Worm (Caenorhabditis elegans) whole organism, young adult: Measurements from ENCODE around the gene C15F1.2.

Source experiments
- B0019.2 ChIP-seq: fragments of 200-800 bp; sonication (Bioruptor generic); conservative IDR thresholded peaks from 2 replicates; pipeline ENCODE4 v1.3.6; 2022; ENCODE audit warnings: missing genetic modification reagents, missing genetic modification characterization, missing compliant biosample characterization
- B0261.1 ChIP-seq: sonication (generic microtip); optimal IDR thresholded peaks from 2 replicates; lab custom pipeline; 2016; ENCODE audit warnings: mild to moderate bottlenecking, missing genetic modification characterization, moderate library complexity, missing compliant biosample characterization
- C17E4.6 ChIP-seq: fragments of 200-800 bp; sonication (Bioruptor generic); IDR thresholded peaks from 2 replicates; pipeline ENCODE4 v1.3.6; 2022; ENCODE audit warnings: missing genetic modification reagents, missing genetic modification characterization, missing compliant biosample characterization
- D2030.7 ChIP-seq: fragments of 200-800 bp; sonication (Bioruptor generic); IDR thresholded peaks from 2 replicates; pipeline ENCODE4 v1.3.6; 2022; ENCODE audit warnings: missing genetic modification reagents, missing genetic modification characterization, missing compliant biosample characterization
- F23B12.7 ChIP-seq: sonication (generic microtip); optimal IDR thresholded peaks from 2 replicates; lab custom pipeline; 2017; ENCODE audit warnings: missing genetic modification characterization, mild to moderate bottlenecking, missing compliant biosample characterization, antibody characterized with exemption, moderate library complexity; ENCODE audit not compliant: insufficient read depth
- F52B5.7 ChIP-seq: sonication (generic microtip); optimal IDR thresholded peaks from 2 replicates; lab custom pipeline; 2016; ENCODE audit warnings: mild to moderate bottlenecking, missing genetic modification characterization, missing compliant biosample characterization
- K11D2.4 ChIP-seq: fragments of 200-800 bp; sonication (Bioruptor generic); IDR thresholded peaks from 2 replicates; pipeline ENCODE4 v1.3.6; 2022; ENCODE audit warnings: missing genetic modification reagents, missing genetic modification characterization, missing compliant biosample characterization
- K12H6.12 ChIP-seq: fragments of 200-800 bp; sonication (Bioruptor generic); optimal IDR thresholded peaks from 2 replicates; lab custom pipeline; 2018; ENCODE audit warnings: mild to moderate bottlenecking, missing genetic modification characterization, missing compliant biosample characterization
- T07F8.4 ChIP-seq: sonication (generic microtip); optimal IDR thresholded peaks from 2 replicates; lab custom pipeline; 2016; ENCODE audit warnings: mild to moderate bottlenecking, missing genetic modification characterization, moderate library complexity, missing compliant biosample characterization
- T26A5.8 ChIP-seq: sonication (generic microtip); optimal IDR thresholded peaks from 2 replicates; lab custom pipeline; 2016; ENCODE audit warnings: missing genetic modification characterization, missing compliant biosample characterization
- Y53G8AR.9 ChIP-seq: fragments of 200-800 bp; sonication (Bioruptor generic); conservative IDR thresholded peaks from 2 replicates; pipeline ENCODE4 v1.3.6; 2022; ENCODE audit warnings: missing genetic modification reagents, missing genetic modification characterization, missing compliant biosample characterization
- atf-7 ChIP-seq: sonication (generic microtip); optimal IDR thresholded peaks from 2 replicates; lab custom pipeline; 2017; ENCODE audit warnings: mild to moderate bottlenecking, missing genetic modification characterization, missing compliant biosample characterization
- attf-5 ChIP-seq: fragments of 200-800 bp; sonication (Bioruptor generic); optimal IDR thresholded peaks from 2 replicates; lab custom pipeline; 2018; ENCODE audit warnings: mild to moderate bottlenecking, missing genetic modification characterization, missing compliant biosample characterization
- attf-6 ChIP-seq: fragments of 200-800 bp; sonication (Bioruptor generic); IDR thresholded peaks from 2 replicates; pipeline ENCODE4 v1.3.6; 2022; ENCODE audit warnings: missing genetic modification reagents, missing genetic modification characterization, missing compliant biosample characterization
- ceh-27 ChIP-seq: fragments of 200-800 bp; sonication (Bioruptor generic); optimal IDR thresholded peaks from 2 replicates; lab custom pipeline; 2018; ENCODE audit warnings: mild to moderate bottlenecking, missing genetic modification characterization, moderate library complexity, missing compliant biosample characterization
- ceh-40 ChIP-seq: fragments of 200-800 bp; sonication (Bioruptor generic); IDR thresholded peaks from 2 replicates; pipeline ENCODE4 v1.3.6; 2022; ENCODE audit warnings: missing genetic modification characterization, missing compliant biosample characterization
- die-1 ChIP-seq: sonication (generic microtip); optimal IDR thresholded peaks from 2 replicates; lab custom pipeline; 2016; ENCODE audit warnings: missing genotype, mild to moderate bottlenecking, missing genetic modification characterization, missing compliant biosample characterization
- dpff-1 ChIP-seq: sonication (generic microtip); optimal IDR thresholded peaks from 2 replicates; lab custom pipeline; 2017; ENCODE audit warnings: mild to moderate bottlenecking, missing genetic modification characterization, missing compliant biosample characterization
- efl-1 ChIP-seq: fragments of 150-350 bp; optimal IDR thresholded peaks from 2 replicates; lab custom pipeline; 2014; ENCODE audit warnings: missing biosample characterization, missing genetic modification reagents, missing genetic modification characterization
- ekl-4 ChIP-seq: fragments of 200-800 bp; sonication (Bioruptor generic); IDR thresholded peaks from 2 replicates; pipeline ENCODE4 v1.3.6; 2022; ENCODE audit warnings: missing genetic modification reagents, missing genetic modification characterization, missing compliant biosample characterization
- hmg-1.2 ChIP-seq: fragments of 200-800 bp; sonication (Bioruptor generic); IDR thresholded peaks from 2 replicates; pipeline ENCODE4 v1.3.6; 2022; ENCODE audit warnings: missing genetic modification reagents, missing genetic modification characterization, missing compliant biosample characterization
- let-526 ChIP-seq: fragments of 200-800 bp; sonication (Bioruptor generic); IDR thresholded peaks from 2 replicates; pipeline ENCODE4 v1.3.6; 2022; ENCODE audit warnings: missing genetic modification reagents, missing genetic modification characterization, missing compliant biosample characterization
- lin-35 ChIP-seq, 3 experiments: fragments of 150-350 bp in 2 of 3; sonication (generic microtip) in 1 of 3; optimal IDR thresholded peaks; 2 replicates each; lab custom pipeline; 2014 to 2018; ENCODE audit warnings: missing biosample characterization in 3 of 3, missing genetic modification characterization in 3 of 3, missing genetic modification reagents in 3 of 3
- lin-40 ChIP-seq: sonication (generic microtip); optimal IDR thresholded peaks from 2 replicates; lab custom pipeline; 2016; ENCODE audit warnings: missing genetic modification characterization, mild to moderate bottlenecking, missing compliant biosample characterization, missing genotype, missing genetic modification reagents
- lin-54 ChIP-seq: fragments of 200-800 bp; sonication (Bioruptor generic); optimal IDR thresholded peaks from 2 replicates; lab custom pipeline; 2018; ENCODE audit warnings: mild to moderate bottlenecking, missing genetic modification characterization, missing compliant biosample characterization
- lsl-1 ChIP-seq: fragments of 200-800 bp; sonication (Bioruptor generic); optimal IDR thresholded peaks from 2 replicates; lab custom pipeline; 2018; ENCODE audit warnings: mild to moderate bottlenecking, missing genetic modification characterization, moderate library complexity, missing compliant biosample characterization
- nfya-2 ChIP-seq: fragments of 200-800 bp; sonication (Bioruptor generic); IDR thresholded peaks from 2 replicates; pipeline ENCODE4 v1.3.6; 2022; ENCODE audit warnings: missing genetic modification reagents, missing genetic modification characterization, missing compliant biosample characterization
- nhr-120 ChIP-seq: fragments of 200-800 bp; sonication (Bioruptor generic); IDR thresholded peaks from 2 replicates; pipeline ENCODE4 v1.3.6; 2022; ENCODE audit warnings: missing genetic modification characterization, missing compliant biosample characterization
- nhr-27 ChIP-seq: fragments of 200-800 bp; sonication (Bioruptor generic); optimal IDR thresholded peaks from 2 replicates; lab custom pipeline; 2018; ENCODE audit warnings: mild to moderate bottlenecking, missing genetic modification characterization, moderate library complexity, missing compliant biosample characterization
- snpc-1.1 ChIP-seq: sonication (generic microtip); optimal IDR thresholded peaks from 2 replicates; lab custom pipeline; 2017; ENCODE audit warnings: missing genetic modification characterization, mild to moderate bottlenecking, missing compliant biosample characterization, antibody characterized with exemption, moderate library complexity, missing genotype, missing genetic modification reagents; ENCODE audit not compliant: insufficient read depth
- snpc-4 ChIP-seq, 5 experiments: fragments of 150-350 bp in 1 of 5; sonication (generic microtip) in 4 of 5; optimal IDR thresholded peaks; 2 replicates each; lab custom pipeline; 2014 to 2018; ENCODE audit warnings: missing genetic modification characterization in 5 of 5, missing biosample characterization in 3 of 5, antibody characterized with exemption in 2 of 5, mild to moderate bottlenecking in 2 of 5, missing compliant biosample characterization in 2 of 5, missing genotype in 2 of 5, moderate library complexity in 2 of 5, missing genetic modification reagents in 1 of 5
- tbp1 ChIP-seq: fragments of 200-800 bp; sonication (Bioruptor generic); optimal IDR thresholded peaks from 2 replicates; lab custom pipeline; 2018; ENCODE audit warnings: mild to moderate bottlenecking, missing genetic modification characterization, missing compliant biosample characterization
- tlf-1 ChIP-seq: fragments of 200-800 bp; sonication (Bioruptor generic); optimal IDR thresholded peaks from 2 replicates; lab custom pipeline; 2018; ENCODE audit warnings: mild to moderate bottlenecking, missing genetic modification characterization, missing compliant biosample characterization
- xnd-1 ChIP-seq: sonication (generic microtip); optimal IDR thresholded peaks from 2 replicates; lab custom pipeline; 2016; ENCODE audit warnings: missing genotype, missing genetic modification reagents, missing genetic modification characterization, missing compliant biosample characterization
- zim-3 ChIP-seq: sonication (generic microtip); optimal IDR thresholded peaks from 2 replicates; lab custom pipeline; 2017; ENCODE audit warnings: mild to moderate bottlenecking, missing genetic modification characterization, moderate library complexity, missing compliant biosample characterization
- ztf-18 ChIP-seq: sonication (generic microtip); optimal IDR thresholded peaks from 2 replicates; lab custom pipeline; 2016; ENCODE audit warnings: missing genotype, mild to moderate bottlenecking, missing genetic modification characterization, missing compliant biosample characterization
- ztf-28 ChIP-seq: fragments of 200-800 bp; sonication (Bioruptor generic); IDR thresholded peaks from 2 replicates; pipeline ENCODE4 v1.3.6; 2022; ENCODE audit warnings: missing genetic modification reagents, missing genetic modification characterization, missing compliant biosample characterization

C15F1.2 gene

DNA sequence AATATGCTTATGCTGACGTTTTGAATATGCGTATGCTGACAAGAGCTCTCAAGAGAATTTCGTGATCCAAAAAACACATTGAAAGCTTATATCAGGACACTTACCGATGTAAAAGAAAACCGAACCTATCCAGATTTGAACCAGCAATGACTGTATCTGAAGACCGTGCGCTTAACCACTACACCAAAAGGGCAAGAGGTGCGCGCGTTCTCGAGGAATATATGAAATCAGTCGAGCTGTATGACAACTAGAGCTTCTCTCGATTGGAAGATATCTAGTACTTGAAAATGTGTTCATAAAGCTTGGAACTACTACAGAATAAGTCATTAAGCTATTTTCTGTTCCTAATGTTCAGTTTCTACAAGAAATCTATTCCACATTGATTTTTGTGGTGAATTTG lies 3.2 kb downstream of the C15F1.2 start:
- TF ChIP-seq B0261.1 (tag; lab: Kevin White, UChicago) (peak; percentile 3), tbp1 (GFP tag; lab: Kevin White, UChicago) (peak; percentile 59)
- TF ChIP-seq, all 124 proteins: peak for 2; not testable (repeated sequence) for 122

DNA sequence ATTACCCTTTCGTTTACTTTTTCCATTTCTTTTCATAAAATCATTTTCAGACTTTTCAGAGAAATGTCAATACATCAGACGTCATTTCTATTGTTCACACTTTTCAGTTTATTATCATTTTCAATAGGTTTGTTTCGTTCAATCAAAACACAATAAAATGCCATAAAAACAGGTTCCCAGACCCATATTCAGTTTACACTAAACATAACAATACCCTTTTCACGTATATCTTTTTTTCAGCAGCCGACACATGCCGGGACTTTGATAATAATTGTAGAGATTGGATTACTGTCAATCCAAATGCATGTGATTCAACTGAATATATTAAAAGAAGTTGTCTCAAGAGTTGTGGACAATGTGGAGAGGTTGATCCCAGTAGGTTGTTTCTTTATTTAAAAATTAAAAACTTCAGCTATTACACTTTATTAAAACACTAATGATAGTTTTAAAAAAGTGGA lies 10.1 kb downstream of the C15F1.2 start, which contains the start of gene C15F1.1:
TSS of gene C15F1.1 (plus strand) at position 51 of the 458 bp plus-strand sequence.
- TF ChIP-seq snpc-4 (GFP tag; optimal IDR thresholded peaks at IDR 0.05; lab: Kevin White, UChicago) (no peak), snpc-4 (tag; optimal IDR thresholded peaks at IDR 0.05; lab: Kevin White, UChicago) (peak in 2 of 4 experiments; percentile 32 to 56), efl-1 (GFP tag; lab: Kevin White, UChicago) (no peak), dpff-1 (tag; lab: Kevin White, UChicago) (no peak), ztf-28 (GFP tag; lab: Robert Waterston, UW) (no peak)

ce11 chrII:6992949-6993348 lies 13.2 kb downstream of the C15F1.2 start:
- TF ChIP-seq lin-40 (peak; percentile 40), let-526 (no peak), ceh-27 (peak; percentile 36), lin-35 (GFP tag; optimal IDR thresholded peaks at IDR 0.05; lab: Kevin White, UChicago) (peak in 1 of 3 experiments; percentile 71), atf-7 (tag; lab: Kevin White, UChicago) (peak; percentile 20), K12H6.12 (peak; percentile 64), hmg-1.2 (GFP tag; lab: Robert Waterston, UW) (peak; percentile 47; the same call in 1 of the 2 replicates), attf-5 (GFP tag; lab: Kevin White, UChicago) (peak; percentile 6), dpff-1 (tag; lab: Kevin White, UChicago) (no peak), nfya-2 (GFP tag; lab: Robert Waterston, UW) (no peak), lsl-1 (GFP tag; lab: Kevin White, UChicago) (no peak), K11D2.4 (GFP tag; lab: Robert Waterston, UW) (0 out of 2 replicates have a peak, but pooled peaks have one; percentile 39), snpc-4 (GFP tag; optimal IDR thresholded peaks at IDR 0.05; lab: Kevin White, UChicago) (no peak), snpc-4 (tag; optimal IDR thresholded peaks at IDR 0.05; lab: Kevin White, UChicago) (peak in 1 of 4 experiments; percentile 9)

DNA sequence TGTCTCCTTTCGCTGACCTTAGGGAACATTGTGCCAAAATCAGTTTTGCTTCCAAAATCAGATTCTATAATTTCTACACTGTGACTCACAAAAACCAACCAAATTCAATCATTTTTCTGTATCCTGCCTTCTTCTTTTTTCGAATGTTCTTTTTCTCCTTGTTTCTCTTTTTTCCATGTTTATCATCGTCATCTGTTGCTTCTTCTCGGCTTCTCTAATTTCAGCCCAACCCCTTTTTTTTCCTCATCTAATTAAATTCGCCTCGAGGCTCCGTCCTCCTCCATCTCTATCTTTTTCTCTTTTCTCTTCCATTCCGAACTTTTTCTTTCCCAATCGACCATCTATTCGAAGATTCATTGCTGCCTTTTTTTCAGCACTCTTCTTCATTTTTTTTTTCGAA lies 14.9 kb downstream of the C15F1.2 start, which contains the start of gene unc-104:
TSS of gene unc-104 (plus strand) at position 311 of the 400 bp plus-strand sequence.
- TF ChIP-seq snpc-1.1 (no peak), F23B12.7 (tag; lab: Kevin White, UChicago) (no peak), T07F8.4 (no peak), Y53G8AR.9 (GFP tag; lab: Robert Waterston, UW) (no peak), lin-54 (GFP tag; lab: Kevin White, UChicago) (no peak), K11D2.4 (GFP tag; lab: Robert Waterston, UW) (no peak), atf-7 (tag; lab: Kevin White, UChicago) (no peak)

ce11 chrII:6995583-6995982 lies 15.8 kb downstream of the C15F1.2 start:
- TF ChIP-seq B0019.2 (GFP tag; lab: Robert Waterston, UW) (no peak), Y53G8AR.9 (GFP tag; lab: Robert Waterston, UW) (no peak), die-1 (tag; lab: Kevin White, UChicago) (no peak), let-526 (no peak), nhr-27 (tag; lab: Kevin White, UChicago) (no peak), lin-54 (GFP tag; lab: Kevin White, UChicago) (no peak)

ce11 chrII:7001405-7001804 lies 21.7 kb downstream of the C15F1.2 start:
- TF ChIP-seq ztf-18 (tag; lab: Kevin White, UChicago) (peak; percentile 73), ceh-27 (peak; percentile 53), zim-3 (tag; lab: Kevin White, UChicago) (peak; percentile 74), hmg-1.2 (GFP tag; lab: Robert Waterston, UW) (peak; percentile 76), F52B5.7 (tag; lab: Kevin White, UChicago) (peak; percentile 72), lin-54 (GFP tag; lab: Kevin White, UChicago) (peak; percentile 23), tlf-1 (GFP tag; lab: Kevin White, UChicago) (peak; percentile 7), nhr-120 (peak; percentile 93; the same call in 1 of the 2 replicates), ekl-4 (GFP tag; lab: Robert Waterston, UW) (peak; percentile 68; the same call in 1 of the 2 replicates), attf-6 (GFP tag; lab: Robert Waterston, UW) (peak; percentile 59; the same call in 1 of the 2 replicates), ceh-40 (GFP tag; lab: Robert Waterston, UW) (peak; percentile 74; the same call in 1 of the 2 replicates), C17E4.6 (GFP tag; lab: Robert Waterston, UW) (peak; percentile 72; the same call in 1 of the 2 replicates), T26A5.8 (tag; lab: Kevin White, UChicago) (peak; percentile 43), D2030.7 (peak; percentile 85), xnd-1 (tag; lab: Kevin White, UChicago) (peak; percentile 9)
